Worm (Caenorhabditis elegans) whole organism, L3 larva: Measurements from ENCODE around the gene T07G12.4.

Source experiments
- R02D3.7 ChIP-seq: fragments of 150-350 bp; optimal IDR thresholded peaks from 2 replicates; lab custom pipeline; 2014; ENCODE audit warnings: missing biosample characterization, missing genetic modification characterization
- aly-2 ChIP-seq: fragments of 150-350 bp; optimal IDR thresholded peaks from 2 replicates; lab custom pipeline; 2014; ENCODE audit warnings: missing biosample characterization, missing genetic modification characterization
- fkh-10 ChIP-seq: sonication (generic microtip); optimal IDR thresholded peaks from 2 replicates; lab custom pipeline; 2017; ENCODE audit warnings: missing biosample characterization, missing genetic modification reagents, missing genetic modification characterization
- jun-1 ChIP-seq: fragments of 150-350 bp; optimal IDR thresholded peaks from 2 replicates; lab custom pipeline; 2014; ENCODE audit warnings: missing biosample characterization, missing genetic modification reagents, missing genetic modification characterization
- nhr-23 ChIP-seq: fragments of 150-350 bp; optimal IDR thresholded peaks from 2 replicates; lab custom pipeline; 2014; ENCODE audit warnings: missing biosample characterization, missing genetic modification reagents, missing genetic modification characterization
- tbx-2 ChIP-seq: sonication (generic microtip); optimal IDR thresholded peaks from 2 replicates; lab custom pipeline; 2016; ENCODE audit warnings: mild to moderate bottlenecking, missing genetic modification characterization, missing compliant biosample characterization

- TF ChIP-seq aly-2 (no peak), fkh-10 (GFP tag; lab: Kevin White, UChicago) (no peak), R02D3.7 (tag; lab: Kevin White, UChicago) (no peak), tbx-2 (tag; lab: Kevin White, UChicago) (no peak), nhr-23 (no peak), jun-1 (tag; lab: Kevin White, UChicago) (no peak)
These were observed at the start of gene T07G12.4 for ce11 chrIV:10538584-10538983.
